Worm (Caenorhabditis elegans) whole organism, late embryonic: ENCODE data around the gene mrps-22.

Source experiments
- K09A11.1 ChIP-seq: sonication (generic microtip); optimal IDR thresholded peaks from 2 replicates; lab custom pipeline; 2017; ENCODE audit warnings: antibody characterized with exemption, mild to moderate bottlenecking, missing genetic modification characterization, missing compliant biosample characterization; ENCODE audit not compliant: insufficient read depth
- T23F11.4 ChIP-seq: fragments of 200-800 bp; sonication (Bioruptor generic); optimal IDR thresholded peaks from 2 replicates; lab custom pipeline; 2018; ENCODE audit warnings: mild to moderate bottlenecking, missing genetic modification characterization, missing compliant biosample characterization
- ceh-30 ChIP-seq: fragments of 150-350 bp; optimal IDR thresholded peaks from 2 replicates; lab custom pipeline; 2014; ENCODE audit warnings: missing biosample characterization, missing genetic modification characterization
- che-1 ChIP-seq: sonication (generic microtip); optimal IDR thresholded peaks from 2 replicates; lab custom pipeline; 2016; ENCODE audit warnings: mild to moderate bottlenecking, missing genetic modification characterization, missing compliant biosample characterization
- dmd-4 ChIP-seq: sonication (generic microtip); optimal IDR thresholded peaks from 2 replicates; lab custom pipeline; 2016; ENCODE audit warnings: borderline replicate concordance, missing genetic modification characterization, missing compliant biosample characterization
- pha-4 ChIP-seq: fragments of 150-350 bp; optimal IDR thresholded peaks from 2 replicates; lab custom pipeline; 2018; ENCODE audit warnings: missing biosample characterization, missing genetic modification reagents, missing genetic modification characterization
- pqm-1 ChIP-seq: sonication (generic microtip); optimal IDR thresholded peaks from 2 replicates; lab custom pipeline; 2016; ENCODE audit warnings: missing genetic modification characterization, missing compliant biosample characterization
- tbx-2 ChIP-seq: sonication (generic microtip); optimal IDR thresholded peaks from 2 replicates; lab custom pipeline; 2016; ENCODE audit warnings: missing genetic modification characterization, missing compliant biosample characterization
- unc-86 ChIP-seq: sonication (generic microtip); optimal IDR thresholded peaks from 2 replicates; lab custom pipeline; 2016; ENCODE audit warnings: missing genetic modification characterization, missing compliant biosample characterization
- zip-5 ChIP-seq: sonication (generic microtip); optimal IDR thresholded peaks from 2 replicates; lab custom pipeline; 2016; ENCODE audit warnings: missing genetic modification characterization, missing compliant biosample characterization

ce11 chrII:10541923-10542486, 40.4 kb upstream of the mrps-22 start, which contains the start of gene pro-1:
- TF ChIP-seq ceh-30 (tag; lab: Kevin White, UChicago) (no peak), tbx-2 (tag; lab: Kevin White, UChicago) (peak; percentile 17), T23F11.4 (GFP tag; lab: Kevin White, UChicago) (no peak), dmd-4 (tag; lab: Kevin White, UChicago) (no peak), unc-86 (tag; lab: Kevin White, UChicago) (no peak), K09A11.1 (no peak), pha-4 (tag; lab: Kevin White, UChicago) (no peak), pqm-1 (tag; lab: Kevin White, UChicago) (no peak), zip-5 (no peak), che-1 (tag; lab: Kevin White, UChicago) (peak; percentile 10)
